Worm (Caenorhabditis elegans) whole organism, L4 larva: ENCODE measurements around the gene T19B10.5.

Experiments used
- aha-1 ChIP-seq: fragments of 150-350 bp; peaks from one replicate; lab custom pipeline; 2014; ENCODE audit warnings: missing biosample characterization, missing genetic modification characterization
- egl-27 ChIP-seq: sonication (generic microtip); optimal IDR thresholded peaks from 3 replicates; lab custom pipeline; 2017; ENCODE audit warnings: missing biosample characterization, missing genetic modification reagents, missing genetic modification characterization
- lin-39 ChIP-seq: fragments of 150-350 bp; optimal IDR thresholded peaks from 2 replicates; lab custom pipeline; 2014; ENCODE audit warnings: missing biosample characterization, missing genetic modification reagents, missing genetic modification characterization
- lir-3 ChIP-seq: sonication (generic microtip); optimal IDR thresholded peaks from 2 replicates; lab custom pipeline; 2016; ENCODE audit warnings: mild to moderate bottlenecking, missing genetic modification characterization, missing compliant biosample characterization
- mep-1 ChIP-seq: fragments of 150-350 bp; sonication (generic microtip); optimal IDR thresholded peaks from 3 replicates; lab custom pipeline; 2014; ENCODE audit warnings: missing biosample characterization, missing genetic modification characterization
- nhr-11 ChIP-seq: fragments of 150-350 bp; optimal IDR thresholded peaks from 2 replicates; lab custom pipeline; 2014; ENCODE audit warnings: missing biosample characterization, missing genetic modification characterization
- nhr-111 ChIP-seq: fragments of 200-800 bp; sonication (Bioruptor generic); optimal IDR thresholded peaks from 2 replicates; lab custom pipeline; 2018; ENCODE audit warnings: mild to moderate bottlenecking, missing genetic modification characterization, missing compliant biosample characterization
- nhr-76 ChIP-seq: fragments of 150-350 bp; optimal IDR thresholded peaks from 2 replicates; lab custom pipeline; 2014; ENCODE audit warnings: missing biosample characterization, missing genetic modification characterization
- pha-4 ChIP-seq, 2 experiments: fragments of 150-350 bp in 1 of 2; fragments of 200-800 bp in 1 of 2; sonication (Bioruptor generic) in 1 of 2; IDR thresholded peaks in 1 of 2; optimal IDR thresholded peaks in 1 of 2; 2 replicates each; pipeline versions ENCODE4 v1.3.6 to Lab custom; 2014 to 2022; ENCODE audit warnings: missing genetic modification characterization in 2 of 2, missing genetic modification reagents in 2 of 2, missing biosample characterization in 1 of 2, missing compliant biosample characterization in 1 of 2
- pqm-1 ChIP-seq: sonication (generic microtip); optimal IDR thresholded peaks from 2 replicates; lab custom pipeline; 2017; ENCODE audit warnings: missing biosample characterization, missing genetic modification characterization
- skn-1 ChIP-seq: fragments of 150-350 bp; optimal IDR thresholded peaks from 2 replicates; lab custom pipeline; 2014; ENCODE audit warnings: missing biosample characterization, missing genetic modification characterization
- snpc-4 ChIP-seq: fragments of 150-350 bp; optimal IDR thresholded peaks from 2 replicates; lab custom pipeline; 2014; ENCODE audit warnings: missing biosample characterization, missing genetic modification characterization
- unc-62 ChIP-seq, 3 experiments: fragments of 150-350 bp in 1 of 3; sonication (generic microtip); optimal IDR thresholded peaks in 2 of 3; peaks in 1 of 3; 1 replicate in 1 of 3; 2 replicates in 2 of 3; lab custom pipeline; 2014 to 2017; ENCODE audit warnings: missing biosample characterization in 3 of 3, missing genetic modification characterization in 3 of 3, missing genetic modification reagents in 3 of 3, missing genotype in 1 of 3
- vab-7 ChIP-seq: fragments of 200-800 bp; sonication (Bioruptor generic); IDR thresholded peaks from 2 replicates; pipeline ENCODE4 v1.3.6; 2022; ENCODE audit warnings: missing genetic modification reagents, missing genetic modification characterization, missing compliant biosample characterization

DNA sequence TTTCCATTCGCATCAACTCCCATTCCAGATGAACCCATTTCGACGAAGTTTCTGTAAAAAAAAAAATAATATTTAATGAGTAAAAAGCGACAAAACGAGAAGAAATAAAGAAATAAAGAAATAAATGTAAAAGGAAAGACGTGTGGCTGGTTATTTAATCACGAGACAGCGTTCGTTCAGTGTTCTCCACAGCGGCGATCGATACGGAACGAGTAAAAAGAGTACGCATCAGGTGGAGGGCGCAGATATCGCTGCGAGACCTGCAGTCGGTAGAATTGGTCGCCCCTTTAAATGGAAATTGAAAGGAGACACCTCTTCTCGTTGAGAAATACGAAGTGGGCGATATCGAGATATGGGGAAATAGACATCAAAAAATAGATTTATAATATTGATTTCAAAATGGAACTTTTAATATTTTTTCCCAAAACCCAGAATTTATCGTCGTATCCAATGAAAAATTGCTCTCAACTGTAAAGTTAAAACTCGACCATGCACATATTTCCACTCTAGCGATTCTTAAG lies 5.7 kb upstream of the T19B10.5 start, which contains the start of gene pqn-70:
- peak in 1 of 2 experiments; percentile 2 for TF ChIP-seq unc-62 (GFP tag; optimal IDR thresholded peaks at IDR 0.05 in 1 of 2; lab: Kevin White, UChicago)
- TF ChIP-seq unc-62 (tag; optimal IDR thresholded peaks at IDR 0.05; lab: Kevin White, UChicago) = no peak
- TF ChIP-seq nhr-11 = peak; percentile 77
- no peak for TF ChIP-seq skn-1 (tag; lab: Kevin White, UChicago)
- TF ChIP-seq pqm-1 = no peak
- no peak for TF ChIP-seq egl-27 (tag; lab: Kevin White, UChicago)
- no peak for TF ChIP-seq nhr-76 (tag; lab: Kevin White, UChicago)
- TF ChIP-seq vab-7 (GFP tag; lab: Robert Waterston, UW) = peak; percentile 53
- TF ChIP-seq nhr-111 (GFP tag; lab: Kevin White, UChicago) = no peak
- peak; percentile 44; the same call in 1 of the 2 replicates for TF ChIP-seq pha-4 (GFP tag; IDR thresholded peaks at IDR 0.05; lab: Robert Waterston, UW)
- TF ChIP-seq pha-4 (tag; optimal IDR thresholded peaks at IDR 0.05; lab: Kevin White, UChicago) = no peak
- no peak for TF ChIP-seq lin-39
- TF ChIP-seq snpc-4 (tag; lab: Kevin White, UChicago) = no peak
- TF ChIP-seq mep-1 = peak; percentile 92
- no peak for TF ChIP-seq lir-3 (tag; lab: Kevin White, UChicago)
- TF ChIP-seq aha-1 (tag; lab: Kevin White, UChicago) = no peak
